Worm (Caenorhabditis elegans) whole organism, mixed stage, embryonic: Measurements from ENCODE around the gene dnj-5.
A peak's percentile ranks its signal among the peaks of the same experiment; 100 is the strongest.

Experiments used
- M03D4.4 ChIP-seq: sonication (generic microtip); optimal IDR thresholded peaks from 2 replicates; lab custom pipeline; 2017; ENCODE audit warnings: mild to moderate bottlenecking, missing genetic modification characterization, missing compliant biosample characterization
- bed-3 ChIP-seq: fragments of 200-800 bp; sonication (Bioruptor generic); optimal IDR thresholded peaks from 3 replicates; lab custom pipeline; 2018; ENCODE audit warnings: mild to moderate bottlenecking, missing genetic modification characterization, moderate library complexity, missing compliant biosample characterization
- blmp-1 ChIP-seq: fragments of 150-350 bp; optimal IDR thresholded peaks from 2 replicates; lab custom pipeline; 2014; ENCODE audit warnings: missing biosample characterization, missing genetic modification characterization
- ceh-39 ChIP-seq: fragments of 150-350 bp; optimal IDR thresholded peaks from 2 replicates; lab custom pipeline; 2014; ENCODE audit warnings: missing biosample characterization, missing genetic modification characterization
- ceh-43 ChIP-seq: fragments of 200-800 bp; sonication (Bioruptor generic); optimal IDR thresholded peaks from 2 replicates; lab custom pipeline; 2018; ENCODE audit warnings: mild to moderate bottlenecking, missing genetic modification characterization, moderate library complexity, missing compliant biosample characterization
- ceh-83 ChIP-seq: fragments of 200-800 bp; sonication (Bioruptor generic); optimal IDR thresholded peaks from 2 replicates; lab custom pipeline; 2018; ENCODE audit warnings: mild to moderate bottlenecking, missing genetic modification characterization, missing compliant biosample characterization
- cnd-1 ChIP-seq: fragments of 200-800 bp; sonication (Bioruptor generic); optimal IDR thresholded peaks from 2 replicates; lab custom pipeline; 2018; ENCODE audit warnings: mild to moderate bottlenecking, missing genetic modification characterization, missing compliant biosample characterization
- drap-1 ChIP-seq: fragments of 200-800 bp; sonication (Bioruptor generic); optimal IDR thresholded peaks from 3 replicates; lab custom pipeline; 2018; ENCODE audit warnings: mild to moderate bottlenecking, missing genetic modification characterization, missing compliant biosample characterization
- elt-1 ChIP-seq: sonication (generic microtip); optimal IDR thresholded peaks from 2 replicates; lab custom pipeline; 2017; ENCODE audit warnings: missing genetic modification characterization, mild to moderate bottlenecking, missing compliant biosample characterization, antibody characterized with exemption, moderate library complexity, borderline replicate concordance; ENCODE audit not compliant: insufficient read depth
- ham-2 ChIP-seq: fragments of 200-800 bp; sonication (Bioruptor generic); optimal IDR thresholded peaks from 2 replicates; lab custom pipeline; 2018; ENCODE audit warnings: mild to moderate bottlenecking, missing genetic modification characterization, missing compliant biosample characterization
- hlh-1 ChIP-seq: fragments of 150-350 bp; optimal IDR thresholded peaks from 2 replicates; lab custom pipeline; 2014; ENCODE audit warnings: missing biosample characterization, missing genetic modification reagents, missing genetic modification characterization
- lin-13 ChIP-seq: fragments of 150-350 bp; optimal IDR thresholded peaks from 2 replicates; lab custom pipeline; 2014; ENCODE audit warnings: missing biosample characterization, missing genetic modification characterization
- lin-32 ChIP-seq: fragments of 200-800 bp; sonication (Bioruptor generic); optimal IDR thresholded peaks from 2 replicates; lab custom pipeline; 2018; ENCODE audit warnings: mild to moderate bottlenecking, missing genetic modification characterization, missing compliant biosample characterization
- lsy-2 ChIP-seq: fragments of 150-350 bp; optimal IDR thresholded peaks from 2 replicates; lab custom pipeline; 2014; ENCODE audit warnings: missing biosample characterization, missing genetic modification characterization
- mab-5 ChIP-seq: fragments of 150-350 bp; optimal IDR thresholded peaks from 2 replicates; lab custom pipeline; 2014; ENCODE audit warnings: missing biosample characterization, missing genetic modification characterization
- mls-2 ChIP-seq: sonication (generic microtip); optimal IDR thresholded peaks from 2 replicates; lab custom pipeline; 2016; ENCODE audit warnings: mild to moderate bottlenecking, missing genetic modification characterization, moderate library complexity, missing compliant biosample characterization
- nhr-12 ChIP-seq: fragments of 150-350 bp; optimal IDR thresholded peaks from 2 replicates; lab custom pipeline; 2014; ENCODE audit warnings: missing biosample characterization, missing genetic modification characterization
- nhr-237 ChIP-seq: fragments of 150-350 bp; optimal IDR thresholded peaks from 2 replicates; lab custom pipeline; 2014; ENCODE audit warnings: missing biosample characterization, missing genetic modification characterization
- nhr-28 ChIP-seq: fragments of 150-350 bp; optimal IDR thresholded peaks from 2 replicates; lab custom pipeline; 2014; ENCODE audit warnings: missing biosample characterization, missing genetic modification characterization
- nhr-76 ChIP-seq: sonication (generic microtip); optimal IDR thresholded peaks from 2 replicates; lab custom pipeline; 2017; ENCODE audit warnings: missing biosample characterization, missing genetic modification characterization
- pha-4 ChIP-seq: fragments of 150-350 bp; optimal IDR thresholded peaks from 2 replicates; lab custom pipeline; 2018; ENCODE audit warnings: missing biosample characterization, missing genetic modification reagents, missing genetic modification characterization
- sptf-1 ChIP-seq: sonication (generic microtip); optimal IDR thresholded peaks from 2 replicates; lab custom pipeline; 2017; ENCODE audit warnings: mild to moderate bottlenecking, missing genetic modification characterization, moderate library complexity, missing compliant biosample characterization
- tbx-8 ChIP-seq: fragments of 200-800 bp; sonication (Bioruptor generic); optimal IDR thresholded peaks from 2 replicates; lab custom pipeline; 2018; ENCODE audit warnings: mild to moderate bottlenecking, missing genetic modification characterization, moderate library complexity, missing compliant biosample characterization
- unc-120 ChIP-seq: sonication (generic microtip); optimal IDR thresholded peaks from 2 replicates; lab custom pipeline; 2017; ENCODE audit warnings: missing genetic modification characterization, missing compliant biosample characterization; ENCODE audit not compliant: poor library complexity, severe bottlenecking
- unc-39 ChIP-seq: fragments of 150-350 bp; optimal IDR thresholded peaks from 2 replicates; lab custom pipeline; 2014; ENCODE audit warnings: missing biosample characterization, missing genetic modification characterization
- unc-62 ChIP-seq: fragments of 150-350 bp; optimal IDR thresholded peaks from 2 replicates; lab custom pipeline; 2014; ENCODE audit warnings: missing biosample characterization, missing genetic modification reagents, missing genetic modification characterization
- ztf-11 ChIP-seq: fragments of 150-350 bp; optimal IDR thresholded peaks from 2 replicates; lab custom pipeline; 2014; ENCODE audit warnings: missing biosample characterization, missing genetic modification characterization

dnj-5 gene

DNA sequence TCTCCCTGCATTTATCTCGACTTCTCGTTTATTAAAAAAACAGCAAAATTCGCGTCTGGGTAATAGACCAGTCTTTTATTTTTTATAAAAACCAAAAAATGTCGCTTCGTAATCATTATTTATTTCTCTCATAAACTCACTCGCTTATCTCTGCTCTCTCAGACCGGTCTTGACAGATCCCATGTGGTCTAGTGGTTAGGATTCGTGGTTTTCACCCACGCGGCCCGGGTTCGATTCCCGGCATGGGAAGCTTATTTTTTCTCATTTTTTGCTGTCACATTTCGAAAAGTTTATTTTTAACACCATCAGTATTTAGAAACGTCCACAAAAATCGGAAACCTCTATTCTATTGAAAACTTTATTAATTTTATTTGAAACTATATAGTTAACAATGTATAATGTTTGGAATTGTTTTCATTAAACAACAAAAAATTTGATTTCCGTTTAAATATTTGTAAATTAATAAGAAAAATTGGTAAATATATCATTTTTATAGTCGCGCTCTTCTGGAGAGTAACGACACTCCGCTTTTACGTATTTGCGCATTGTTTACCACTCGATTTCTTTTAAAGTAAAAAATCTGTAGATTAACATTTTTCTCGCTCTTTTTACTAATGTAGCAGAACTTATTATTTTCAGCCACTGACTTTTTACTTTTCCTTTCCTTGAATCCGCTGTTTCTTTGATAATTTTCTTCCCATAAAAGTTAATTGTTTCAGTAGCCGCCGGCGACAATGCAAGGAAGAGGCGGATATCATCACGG is 40.1 kb upstream of the dnj-5 start, which contains the start of gene hrpl-1 (continued):
- peak; percentile 14 for TF ChIP-seq lin-32 (GFP tag; lab: Kevin White, UChicago)

DNA sequence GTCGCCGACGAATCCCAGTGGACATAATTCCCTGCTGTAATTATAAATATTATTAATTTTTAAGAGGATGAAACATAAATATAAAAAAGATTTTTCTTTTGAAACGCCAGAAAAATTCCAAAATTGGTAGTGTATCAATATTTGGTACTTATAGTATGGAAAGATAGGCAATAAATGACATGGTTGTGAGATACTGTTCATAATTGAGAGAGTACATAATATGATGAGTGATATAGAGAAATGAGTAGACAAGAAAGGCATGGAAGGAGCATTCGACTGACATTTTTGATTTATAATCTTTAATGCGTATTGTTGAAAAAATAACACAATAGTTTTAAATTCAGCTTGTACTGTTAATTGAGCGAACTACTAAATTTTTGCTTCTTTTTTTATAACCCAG is 39.4 kb upstream of the dnj-5 start, which contains the start of gene C44B7.11:
C44B7.11 (minus strand) TSS at position 34 of the 400 bp plus-strand sequence.
- no peak for TF ChIP-seq tbx-8
- no peak for TF ChIP-seq M03D4.4 (tag; lab: Kevin White, UChicago)
- no peak for TF ChIP-seq ztf-11 (tag; lab: Kevin White, UChicago)
- TF ChIP-seq cnd-1 (tag; lab: Kevin White, UChicago) = no peak
- TF ChIP-seq ceh-39 (tag; lab: Kevin White, UChicago) = no peak
- no peak for TF ChIP-seq pha-4 (tag; lab: Kevin White, UChicago)
- no peak for TF ChIP-seq nhr-76 (tag; lab: Kevin White, UChicago)
- no peak for TF ChIP-seq mab-5 (tag; lab: Kevin White, UChicago)
- no peak for TF ChIP-seq nhr-12 (tag; lab: Kevin White, UChicago)
- TF ChIP-seq lin-13 (tag; lab: Kevin White, UChicago) = no peak
- no peak for TF ChIP-seq drap-1 (GFP tag; lab: Kevin White, UChicago)
- no peak for TF ChIP-seq nhr-28 (tag; lab: Kevin White, UChicago)
- TF ChIP-seq elt-1 (tag; lab: Kevin White, UChicago) = no peak
- TF ChIP-seq ham-2 = no peak
- no peak for TF ChIP-seq unc-39
- TF ChIP-seq lin-32 (GFP tag; lab: Kevin White, UChicago) = no peak
- TF ChIP-seq nhr-237 (tag; lab: Kevin White, UChicago) = no peak
- no peak for TF ChIP-seq sptf-1 (tag; lab: Kevin White, UChicago)
- TF ChIP-seq unc-62 (GFP tag; lab: Kevin White, UChicago) = no peak
- TF ChIP-seq ceh-83 (GFP tag; lab: Kevin White, UChicago) = no peak

DNA sequence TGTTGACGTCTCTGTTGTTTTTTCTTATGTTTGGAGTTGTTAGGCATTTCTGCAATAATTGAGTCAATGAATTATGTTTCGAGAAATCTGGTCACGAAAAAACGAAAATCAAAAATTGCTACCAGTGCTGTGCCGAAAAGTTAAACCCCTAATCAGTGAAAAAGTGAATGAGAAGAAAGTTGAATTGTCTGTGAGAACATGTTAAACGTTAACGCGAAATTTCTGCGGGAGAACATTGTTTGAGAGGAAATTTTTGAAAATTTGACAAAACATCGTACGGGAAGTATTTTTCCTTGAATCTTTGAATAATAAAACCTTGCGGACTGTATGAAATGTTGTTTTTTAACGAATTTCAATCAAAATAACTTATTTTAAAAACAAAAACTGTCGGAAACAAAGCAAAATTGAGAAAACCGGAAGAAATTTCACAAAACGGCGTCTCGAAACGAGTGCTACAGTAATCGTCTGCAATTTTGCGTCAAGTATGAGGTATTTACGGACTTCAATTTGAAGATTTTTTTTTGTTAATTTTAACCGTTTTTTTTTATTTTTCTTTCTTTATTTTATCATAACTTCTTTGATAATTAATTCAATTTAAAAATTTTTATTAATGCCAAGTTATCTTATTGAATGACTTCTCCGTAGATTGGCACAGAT is 35.6 kb upstream of the dnj-5 start, which contains the start of gene adal-1:
adal-1 (minus strand) TSS at position 51 of the 657 bp plus-strand sequence.
- TF ChIP-seq lsy-2 (tag; lab: Kevin White, UChicago) = peak; percentile 61
- no peak for TF ChIP-seq lin-32 (GFP tag; lab: Kevin White, UChicago)
- no peak for TF ChIP-seq M03D4.4 (tag; lab: Kevin White, UChicago)
- no peak for TF ChIP-seq unc-39
- no peak for TF ChIP-seq tbx-8
- TF ChIP-seq unc-120 (tag; lab: Kevin White, UChicago) = no peak

DNA sequence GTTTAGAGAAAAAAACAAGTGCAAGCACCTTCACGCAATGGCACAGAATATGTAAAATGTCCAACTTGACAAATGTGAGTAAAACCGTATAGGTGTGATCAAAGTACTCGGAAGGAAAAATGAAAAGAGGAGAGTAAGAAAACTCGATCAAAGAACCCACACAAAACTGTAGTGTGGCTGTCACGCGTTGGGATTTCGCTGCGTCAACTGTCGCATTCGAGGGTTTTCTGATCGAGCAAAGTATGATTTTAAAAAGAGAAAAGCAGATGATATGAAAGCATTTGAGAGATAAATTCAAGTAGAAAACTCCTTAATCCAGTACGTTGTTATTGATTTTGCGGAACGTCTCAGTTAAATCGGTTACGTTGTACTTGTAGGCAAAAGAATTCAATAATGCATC is 33.7 kb upstream of the dnj-5 start:
- TF ChIP-seq sptf-1 (tag; lab: Kevin White, UChicago) (no peak), hlh-1 (tag; lab: Kevin White, UChicago) (peak; percentile 83), nhr-76 (tag; lab: Kevin White, UChicago) (no peak), lsy-2 (tag; lab: Kevin White, UChicago) (no peak), elt-1 (tag; lab: Kevin White, UChicago) (no peak)
- TF ChIP-seq, all 35 proteins: peak for 1

DNA sequence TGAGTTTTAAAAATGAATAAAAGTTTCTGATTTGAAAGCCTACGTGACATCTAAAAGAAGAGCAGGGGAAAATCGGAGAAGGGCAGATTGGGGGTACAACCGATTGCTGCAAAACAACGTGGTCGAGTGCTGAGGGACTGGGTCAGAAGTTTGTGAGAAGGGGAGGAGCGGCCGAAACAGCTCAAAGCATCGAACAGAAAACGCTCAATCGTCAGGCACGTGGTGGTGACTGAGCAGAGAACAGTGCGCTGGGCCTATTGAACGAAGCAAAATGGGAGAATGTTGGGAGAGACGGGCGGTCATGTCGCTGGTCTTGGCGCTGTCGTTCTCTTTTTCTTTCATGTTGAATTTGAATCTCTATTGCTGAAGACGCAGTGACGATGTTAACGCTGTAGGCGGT is 33.1 kb upstream of the dnj-5 start:
- TF ChIP-seq bed-3 = no peak

DNA sequence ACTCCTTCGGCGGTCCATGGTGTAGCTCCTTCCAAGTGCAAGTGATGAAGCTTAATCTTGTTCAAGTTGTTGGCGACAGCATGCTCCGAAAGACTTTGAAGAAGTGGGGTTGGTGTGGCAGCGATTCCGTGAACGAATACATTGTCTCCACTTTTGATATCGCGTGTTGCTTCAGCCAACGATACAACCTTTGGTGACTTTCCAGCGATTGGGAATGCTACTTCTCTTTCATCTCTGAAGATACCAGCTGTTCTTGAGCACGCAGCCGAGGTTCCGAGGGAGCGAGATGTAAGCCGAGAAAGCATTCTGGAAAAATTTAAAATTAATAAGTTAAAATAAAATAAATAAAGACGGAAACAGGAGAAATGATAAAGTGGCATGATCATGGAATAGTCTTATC is 32.0 kb upstream of the dnj-5 start, which contains the start of gene acer-1:
acer-1 (minus strand) TSS at position 306 of the 400 bp plus-strand sequence.
- TF ChIP-seq blmp-1 = no peak
- no peak for TF ChIP-seq mls-2
- TF ChIP-seq lin-13 (tag; lab: Kevin White, UChicago) = no peak
- TF ChIP-seq ceh-43 = no peak
- TF ChIP-seq ztf-11 (tag; lab: Kevin White, UChicago) = no peak
- no peak for TF ChIP-seq unc-62 (GFP tag; lab: Kevin White, UChicago)
